Fruit fly (Drosophila melanogaster): ENCODE results near the gene CG9215.
A peak's percentile ranks its signal among the peaks of the same experiment; 100 is the strongest.

The CG9215 gene

DNA sequence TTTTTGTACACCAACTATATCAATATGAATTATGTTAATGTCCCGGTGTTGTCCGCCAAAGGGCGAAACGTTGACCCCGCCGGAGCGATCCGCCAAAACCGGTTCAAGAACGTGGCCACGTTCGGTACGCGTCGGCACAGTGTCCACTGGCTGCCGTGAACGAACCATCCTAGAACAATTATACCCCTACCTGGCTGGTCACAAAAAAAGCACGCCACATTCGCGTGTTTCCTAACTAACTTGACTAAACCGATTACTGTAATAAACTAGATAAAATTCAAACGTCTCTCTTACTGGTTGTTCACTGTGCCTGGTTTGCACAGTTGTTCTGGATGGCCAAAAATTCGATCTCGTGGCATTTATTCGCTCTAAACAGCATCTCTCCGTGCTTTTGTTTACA is 3.1 kb downstream of the CG9215 start (continued):
- TF ChIP-seq insv (GFP tag; optimal IDR thresholded peaks at IDR 0.05) = peak in 1 of 2 experiments; percentile 51
- peak; percentile 86 for TF ChIP-seq CG14050 (GFP tag; IDR thresholded peaks at IDR 0.05)
- TF ChIP-seq unc-4 (GFP tag; IDR thresholded peaks at IDR 0.05; ENCODE audit: partially characterized antibody) = no peak
- peak; percentile 70 for TF ChIP-seq E2f2 (GFP tag; IDR thresholded peaks at IDR 0.05)
- TF ChIP-seq Hsf (GFP tag; optimal IDR thresholded peaks at IDR 0.05) = peak; percentile 90
- peak; percentile 92 for TF ChIP-seq CG1233 (GFP tag; optimal IDR thresholded peaks at IDR 0.05)
- TF ChIP-seq CG2120 (GFP tag; optimal IDR thresholded peaks at IDR 0.05) = peak; percentile 96
- peak; percentile 87 for TF ChIP-seq E2f1 (GFP tag; IDR thresholded peaks at IDR 0.05)
- TF ChIP-seq Fer1 (GFP tag; optimal IDR thresholded peaks at IDR 0.05) = peak; percentile 91
- TF ChIP-seq chm (GFP tag; IDR thresholded peaks at IDR 0.05) = peak; percentile 91
- TF ChIP-seq MTF-1 (GFP tag; optimal IDR thresholded peaks at IDR 0.05; ENCODE audit: borderline replicate concordance) = peak; percentile 87
- peak; percentile 84 for TF ChIP-seq CG15514 (GFP tag; optimal IDR thresholded peaks at IDR 0.05)
- peak; percentile 80 for TF ChIP-seq CG4282 (GFP tag; optimal IDR thresholded peaks at IDR 0.05)
- peak; percentile 92 for TF ChIP-seq CG7372 (GFP tag; IDR thresholded peaks at IDR 0.05)
- peak; percentile 90 for TF ChIP-seq CG12155 (GFP tag; optimal IDR thresholded peaks at IDR 0.05)
- TF ChIP-seq lmd (GFP tag; IDR thresholded peaks at IDR 0.05) = peak; percentile 95
- peak; percentile 91 for TF ChIP-seq CG12659 (GFP tag; optimal IDR thresholded peaks at IDR 0.05)
- peak; percentile 70 for TF ChIP-seq trem (tag; optimal IDR thresholded peaks at IDR 0.05)
- no peak for TF ChIP-seq Opbp (GFP tag; IDR thresholded peaks at IDR 0.05; ENCODE audit: partially characterized antibody)
- no peak for TF ChIP-seq vnd (GFP tag; IDR thresholded peaks at IDR 0.05; ENCODE audit: partially characterized antibody)
- peak; percentile 76 for TF ChIP-seq Nf-YA (GFP tag; IDR thresholded peaks at IDR 0.05)
- peak; percentile 93 for TF ChIP-seq Fer3 (tag; optimal IDR thresholded peaks at IDR 0.05)
- TF ChIP-seq Max (GFP tag; optimal IDR thresholded peaks at IDR 0.05) = peak; percentile 83
- TF ChIP-seq Meics (GFP tag; optimal IDR thresholded peaks at IDR 0.05) = peak; percentile 93
- TF ChIP-seq az2 (GFP tag; optimal IDR thresholded peaks at IDR 0.05) = peak; percentile 92
- peak; percentile 87 for TF ChIP-seq B-H1 (GFP tag; IDR thresholded peaks at IDR 0.05)
- peak; percentile 85 for TF ChIP-seq ab (GFP tag; optimal IDR thresholded peaks at IDR 0.05)
- TF ChIP-seq wek (GFP tag; optimal IDR thresholded peaks at IDR 0.05) = peak; percentile 64
- peak; percentile 71 for TF ChIP-seq CG10321 (GFP tag; IDR thresholded peaks at IDR 0.05)
- TF ChIP-seq Abd-B (GFP tag; optimal IDR thresholded peaks at IDR 0.05) = peak; percentile 75
- no peak for TF ChIP-seq CG15011 (GFP tag; optimal IDR thresholded peaks at IDR 0.05)
- TF ChIP-seq HHEX (GFP tag; optimal IDR thresholded peaks at IDR 0.05) = peak; percentile 93
- TF ChIP-seq dpn (GFP tag; optimal IDR thresholded peaks at IDR 0.05) = peak; percentile 93 to 96
- TF ChIP-seq Dip2 (GFP tag; IDR thresholded peaks at IDR 0.05) = no peak; the same call in 1 of the 2 replicates
- peak; percentile 82 for TF ChIP-seq CG10654 (GFP tag; optimal IDR thresholded peaks at IDR 0.05)
- TF ChIP-seq CG13424 (tag; optimal IDR thresholded peaks at IDR 0.05) = peak; percentile 88
- TF ChIP-seq Hr78 (GFP tag; optimal IDR thresholded peaks at IDR 0.05) = peak in 1 of 2 experiments; percentile 65
- no peak for TF ChIP-seq CG7963 (GFP tag; IDR thresholded peaks at IDR 0.05; ENCODE audit: partially characterized antibody)
- TF ChIP-seq NC2α (GFP tag; optimal IDR thresholded peaks at IDR 0.05) = peak; percentile 84
- peak; percentile 77 for TF ChIP-seq CG6765 (GFP tag; optimal IDR thresholded peaks at IDR 0.05)
- TF ChIP-seq CG11723 (GFP tag; optimal IDR thresholded peaks at IDR 0.05) = peak; percentile 83
- peak; percentile 76 for TF ChIP-seq CG3407 (GFP tag; optimal IDR thresholded peaks at IDR 0.05)
- peak; percentile 90 for TF ChIP-seq Bteb2 (GFP tag; optimal IDR thresholded peaks at IDR 0.05)
- TF ChIP-seq nerfin-1 (tag; optimal IDR thresholded peaks at IDR 0.05) = peak; percentile 73
- TF ChIP-seq CG16779 (GFP tag; IDR thresholded peaks at IDR 0.05) = peak; percentile 95
- TF ChIP-seq Blimp-1 (GFP tag; optimal IDR thresholded peaks at IDR 0.05) = peak; percentile 85
- peak; percentile 70 for TF ChIP-seq ac (GFP tag; optimal IDR thresholded peaks at IDR 0.05)
- TF ChIP-seq Tbp (GFP tag; optimal IDR thresholded peaks at IDR 0.05) = no peak
- peak; percentile 89 for TF ChIP-seq Oli (tag; optimal IDR thresholded peaks at IDR 0.05)
- peak; percentile 80 for TF ChIP-seq D19A (tag; optimal IDR thresholded peaks at IDR 0.05)

Measured in whole organism, embryonic.